Worm (Caenorhabditis elegans) whole organism, young adult: ENCODE data around the gene C17F4.8.

Experiments used
- bed-1 ChIP-seq: fragments of 200-800 bp; sonication (Bioruptor generic); IDR thresholded peaks from 2 replicates; pipeline ENCODE4 v1.3.6; 2022; ENCODE audit warnings: missing genetic modification reagents, missing genetic modification characterization, missing compliant biosample characterization
- tlf-1 ChIP-seq: fragments of 200-800 bp; sonication (Bioruptor generic); optimal IDR thresholded peaks from 2 replicates; lab custom pipeline; 2018; ENCODE audit warnings: mild to moderate bottlenecking, missing genetic modification characterization, missing compliant biosample characterization

ce11 chrII:3247556-3247955 lies 12.9 kb upstream of the C17F4.8 start:
- TF ChIP-seq tlf-1 (GFP tag; lab: Kevin White, UChicago) = no peak
- TF ChIP-seq bed-1 (GFP tag; lab: Robert Waterston, UW) = no peak
